Worm (Caenorhabditis elegans): ENCODE measurements around the gene Y49F6B.6.

Gene Y49F6B.6

ce11 chrII:3500373-3500772 is 27.5 kb downstream of the Y49F6B.6 start (continued):
- TF ChIP-seq Y56A3A.18 (GFP tag; IDR thresholded peaks at IDR 0.05) (no peak), zfh-2 (GFP tag; conservative IDR thresholded peaks at IDR 0.05) (peak; percentile 88), ccch-3 (GFP tag; optimal IDR thresholded peaks at IDR 0.05) (no peak), Y95B8A.8 (GFP tag; IDR thresholded peaks at IDR 0.05) (no peak), egl-18 (GFP tag; IDR thresholded peaks at IDR 0.05) (no peak), sea-2 (GFP tag; IDR thresholded peaks at IDR 0.05) (no peak), snpc-1.1 (tag; optimal IDR thresholded peaks at IDR 0.05; ENCODE audit: insufficient read depth) (no peak), snpc-1.3 (tag; optimal IDR thresholded peaks at IDR 0.05; ENCODE audit: insufficient read depth) (no peak), mes-4 (tag; optimal IDR thresholded peaks at IDR 0.05) (no peak), attf-5 (GFP tag; optimal IDR thresholded peaks at IDR 0.05) (no peak), madf-3 (GFP tag; IDR thresholded peaks at IDR 0.05) (no peak), nfyb-1 (GFP tag; IDR thresholded peaks at IDR 0.05) (0 out of 2 replicates have a peak, but pooled peaks have one; percentile 26), ztf-6 (GFP tag; IDR thresholded peaks at IDR 0.05) (no peak)

- TF ChIP-seq chd-7 (tag; optimal IDR thresholded peaks at IDR 0.05): no peak
- TF ChIP-seq attf-6 (GFP tag; IDR thresholded peaks at IDR 0.05): 0 out of 2 replicates have a peak, but pooled peaks have one; percentile 9
Observed at ce11 chrII:3502011-3502410, 29.1 kb downstream of the Y49F6B.6 start.

- TF ChIP-seq bed-2 (GFP tag; IDR thresholded peaks at IDR 0.05) (peak; percentile 59; the same call in 1 of the 2 replicates), K11D2.4 (GFP tag; IDR thresholded peaks at IDR 0.05) (peak; percentile 69; the same call in 1 of the 2 replicates), madf-6 (GFP tag; IDR thresholded peaks at IDR 0.05) (peak; percentile 63), tbp1 (GFP tag; optimal IDR thresholded peaks at IDR 0.05) (peak; percentile 49), dox-1 (GFP tag; IDR thresholded peaks at IDR 0.05) (peak; percentile 92), ztf-28 (GFP tag; IDR thresholded peaks at IDR 0.05) (peak; percentile 53; the same call in 1 of the 2 replicates), aptf-2 (GFP tag; conservative IDR thresholded peaks at IDR 0.05) (0 out of 2 replicates have a peak, but pooled peaks have one; percentile 22), attf-5 (GFP tag; optimal IDR thresholded peaks at IDR 0.05) (peak; percentile 58), rpc-1 (optimal IDR thresholded peaks at IDR 0.05) (no peak), rpc-1 (tag; optimal IDR thresholded peaks at IDR 0.05) (no peak), ekl-4 (GFP tag; IDR thresholded peaks at IDR 0.05) (0 out of 2 replicates have a peak, but pooled peaks have one; percentile 55), sptf-2 (GFP tag; optimal IDR thresholded peaks at IDR 0.05) (no peak), unc-62 (GFP tag; optimal IDR thresholded peaks at IDR 0.05) (no peak), ceh-91 (GFP tag; IDR thresholded peaks at IDR 0.05) (peak; percentile 55), xnd-1 (tag; optimal IDR thresholded peaks at IDR 0.05) (no peak), tlf-1 (GFP tag; optimal IDR thresholded peaks at IDR 0.05) (peak; percentile 18), F33H1.4 (GFP tag; IDR thresholded peaks at IDR 0.05) (peak; percentile 54), snpc-4 (GFP tag; optimal IDR thresholded peaks at IDR 0.05) (no peak), snpc-4 (tag; optimal IDR thresholded peaks at IDR 0.05) (peak in 2 of 4 experiments; percentile 19 to 34), ztf-25 (GFP tag; IDR thresholded peaks at IDR 0.05) (0 out of 2 replicates have a peak, but pooled peaks have one; percentile 70), rcor-1 (GFP tag; IDR thresholded peaks at IDR 0.05) (peak; percentile 67), ceh-27 (GFP tag; optimal IDR thresholded peaks at IDR 0.05) (peak; percentile 72), rec-8 (tag; optimal IDR thresholded peaks at IDR 0.05) (peak; percentile 37 to 49), F23B12.7 (tag; optimal IDR thresholded peaks at IDR 0.05; ENCODE audit: insufficient read depth) (no peak), mcd-1 (GFP tag; IDR thresholded peaks at IDR 0.05) (peak; percentile 98), D2030.7 (GFP tag; IDR thresholded peaks at IDR 0.05) (peak; percentile 46), attf-3 (GFP tag; conservative IDR thresholded peaks at IDR 0.05) (peak; percentile 69), athp-1 (tag; optimal IDR thresholded peaks at IDR 0.05) (peak; percentile 58), lin-54 (GFP tag; optimal IDR thresholded peaks at IDR 0.05) (peak; percentile 62), madf-8 (GFP tag; conservative IDR thresholded peaks at IDR 0.05) (peak; percentile 28; the same call in 1 of the 2 replicates)
Observed at ce11 chrII:3502520-3503323, 29.8 kb downstream of the Y49F6B.6 start, which contains the start of the genes col-71 and Y49F6B.2. col-71 (minus strand) TSS chrII:3502570. Y49F6B.2 (plus strand) TSS chrII:3502968.

All from whole organism, young adult.